Worm (Caenorhabditis elegans): ENCODE measurements around the gene str-85.

- TF ChIP-seq ceh-82 (tag; optimal IDR thresholded peaks at IDR 0.05) (no peak), egl-27 (tag; optimal IDR thresholded peaks at IDR 0.05) (no peak), unc-62 (GFP tag; optimal IDR thresholded peaks at IDR 0.05) (no peak), nhr-129 (tag; optimal IDR thresholded peaks at IDR 0.05) (no peak), nhr-11 (tag; optimal IDR thresholded peaks at IDR 0.05) (no peak), lsy-2 (tag; optimal IDR thresholded peaks at IDR 0.05) (no peak), nhr-77 (tag; optimal IDR thresholded peaks at IDR 0.05) (no peak), ceh-16 (tag; optimal IDR thresholded peaks at IDR 0.05) (no peak), snpc-4 (tag; optimal IDR thresholded peaks at IDR 0.05) (no peak), skn-1 (tag; optimal IDR thresholded peaks at IDR 0.05) (no peak), lin-39 (tag; optimal IDR thresholded peaks at IDR 0.05) (no peak), ztf-11 (tag; optimal IDR thresholded peaks at IDR 0.05) (no peak), ztf-1 (GFP tag; conservative IDR thresholded peaks at IDR 0.05) (no peak), zag-1 (tag; optimal IDR thresholded peaks at IDR 0.05) (no peak)
These were observed 28.1 kb upstream of the str-85 start, which contains the start of gene srh-201 for ce11 chrV:9013765-9014164.
